Fruit fly (Drosophila melanogaster) whole organism, embryonic: Measurements from ENCODE around the gene CG12194.

Source experiments
- Atf-2 ChIP-seq: fragments of 200-800 bp; sonication (Bioruptor generic); optimal IDR thresholded peaks from 2 replicates; lab custom pipeline; 2016; ENCODE audit warnings: missing biosample characterization, missing genetic modification characterization
- B-H2 ChIP-seq: fragments of 200-800 bp; sonication (Bioruptor generic); optimal IDR thresholded peaks from 2 replicates; lab custom pipeline; 2018; ENCODE audit warnings: missing biosample characterization, mild to moderate bottlenecking, missing genetic modification characterization
- BEAF-32 ChIP-seq: fragments of 200-800 bp; sonication (Bioruptor generic); optimal IDR thresholded peaks from 3 replicates; lab custom pipeline; 2017; ENCODE audit warnings: missing biosample characterization, missing genetic modification characterization, mild to moderate bottlenecking, moderate library complexity, missing genetic modification reagents
- Bdp1 ChIP-seq: fragments of 200-800 bp; sonication (Bioruptor generic); optimal IDR thresholded peaks from 3 replicates; lab custom pipeline; 2016; ENCODE audit warnings: missing biosample characterization, missing genetic modification characterization
- CG10147 ChIP-seq: fragments of 200-800 bp; sonication (Bioruptor generic); optimal IDR thresholded peaks from 2 replicates; lab custom pipeline; 2019; ENCODE audit warnings: missing biosample characterization, mild to moderate bottlenecking, missing genetic modification characterization, moderate library complexity
- CG10267 ChIP-seq: fragments of 200-800 bp; sonication (Bioruptor generic); optimal IDR thresholded peaks from 2 replicates; lab custom pipeline; 2018; ENCODE audit warnings: missing biosample characterization, mild to moderate bottlenecking, missing genetic modification characterization, moderate library complexity
- CG12236 ChIP-seq: fragments of 200-800 bp; sonication (Bioruptor generic); optimal IDR thresholded peaks from 2 replicates; lab custom pipeline; 2016; ENCODE audit warnings: missing biosample characterization, missing genetic modification characterization
- CG12299 ChIP-seq: fragments of 200-800 bp; sonication (Bioruptor generic); optimal IDR thresholded peaks from 2 replicates; lab custom pipeline; 2018; ENCODE audit warnings: missing biosample characterization, mild to moderate bottlenecking, missing genetic modification characterization
- CG12942 ChIP-seq: fragments of 200-800 bp; sonication (Bioruptor generic); optimal IDR thresholded peaks from 3 replicates; lab custom pipeline; 2016; ENCODE audit warnings: missing biosample characterization, missing genetic modification characterization
- CG13424 ChIP-seq: fragments of 200-800 bp; sonication (Bioruptor generic); optimal IDR thresholded peaks from 2 replicates; lab custom pipeline; 2019; ENCODE audit warnings: missing biosample characterization, mild to moderate bottlenecking, missing genetic modification characterization, moderate library complexity
- CG13894 ChIP-seq: fragments of 200-800 bp; sonication (Bioruptor generic); optimal IDR thresholded peaks from 3 replicates; lab custom pipeline; 2018; ENCODE audit warnings: missing biosample characterization, mild to moderate bottlenecking, missing genetic modification characterization, moderate library complexity
- CG17361 ChIP-seq: fragments of 200-800 bp; sonication (Bioruptor generic); IDR thresholded peaks from 3 replicates; pipeline ENCODE4 v1.3.6; 2022; ENCODE audit warnings: missing biosample characterization, missing genetic modification characterization
- CG17829 ChIP-seq: fragments of 200-800 bp; optimal IDR thresholded peaks from 2 replicates; lab custom pipeline; 2019; ENCODE audit warnings: missing biosample characterization, mild to moderate bottlenecking, missing genetic modification characterization, moderate library complexity
- CG1792 ChIP-seq: fragments of 200-800 bp; sonication (Bioruptor generic); optimal IDR thresholded peaks from 2 replicates; lab custom pipeline; 2016; ENCODE audit warnings: missing biosample characterization, missing genetic modification characterization
- CG18476 ChIP-seq: fragments of 200-800 bp; sonication (Bioruptor generic); optimal IDR thresholded peaks from 2 replicates; lab custom pipeline; 2016; ENCODE audit warnings: missing biosample characterization, mild to moderate bottlenecking, missing genetic modification characterization
- CG2120 ChIP-seq: fragments of 200-800 bp; sonication (Bioruptor generic); optimal IDR thresholded peaks from 3 replicates; lab custom pipeline; 2016; ENCODE audit warnings: missing biosample characterization, missing genetic modification characterization
- CG2129 ChIP-seq: fragments of 200-800 bp; sonication (Bioruptor generic); IDR thresholded peaks from 2 replicates; pipeline ENCODE4 v1.3.6; 2022; ENCODE audit warnings: missing biosample characterization, missing genetic modification characterization; ENCODE audit not compliant: partially characterized antibody
- CG32767 ChIP-seq: fragments of 200-800 bp; sonication (Bioruptor generic); IDR thresholded peaks from 2 replicates; pipeline ENCODE4 v1.3.6; 2022; ENCODE audit warnings: missing biosample characterization, missing genetic modification characterization
- CG3995 ChIP-seq: fragments of 200-800 bp; sonication (Bioruptor generic); optimal IDR thresholded peaks from 3 replicates; lab custom pipeline; 2016; ENCODE audit warnings: missing biosample characterization, missing genetic modification characterization
- CG4360 ChIP-seq: fragments of 200-800 bp; sonication (Bioruptor generic); IDR thresholded peaks from 2 replicates; pipeline ENCODE4 v1.3.6; 2022; ENCODE audit warnings: missing biosample characterization, missing genetic modification characterization
- CG6791 ChIP-seq: fragments of 200-800 bp; sonication (Bioruptor generic); IDR thresholded peaks from 3 replicates; pipeline ENCODE4 v1.3.6; 2022; ENCODE audit warnings: missing biosample characterization, missing genetic modification characterization; ENCODE audit not compliant: partially characterized antibody
- CG7745 ChIP-seq: fragments of 200-800 bp; sonication (Bioruptor generic); optimal IDR thresholded peaks from 2 replicates; lab custom pipeline; 2018; ENCODE audit warnings: missing biosample characterization, mild to moderate bottlenecking, missing genetic modification characterization, moderate library complexity
- CG7786 ChIP-seq: fragments of 200-800 bp; sonication (Bioruptor generic); optimal IDR thresholded peaks from 2 replicates; lab custom pipeline; 2016; ENCODE audit warnings: missing biosample characterization, missing genetic modification characterization
- CG8089 ChIP-seq: fragments of 200-800 bp; sonication (Bioruptor generic); optimal IDR thresholded peaks from 3 replicates; lab custom pipeline; 2016; ENCODE audit warnings: missing biosample characterization, missing genetic modification characterization
- CTCF ChIP-seq: fragments of 200-800 bp; sonication (Bioruptor generic); optimal IDR thresholded peaks from 2 replicates; lab custom pipeline; 2017; ENCODE audit warnings: missing biosample characterization, mild to moderate bottlenecking, missing genetic modification characterization, moderate library complexity
- Dp ChIP-seq: fragments of 200-800 bp; sonication (Bioruptor generic); optimal IDR thresholded peaks from 2 replicates; lab custom pipeline; 2018; ENCODE audit warnings: missing biosample characterization, mild to moderate bottlenecking, missing genetic modification characterization, moderate library complexity
- Gsc ChIP-seq: fragments of 200-800 bp; sonication (Bioruptor generic); IDR thresholded peaks from 2 replicates; pipeline ENCODE4 v1.3.6; 2022; ENCODE audit warnings: missing biosample characterization, missing genetic modification characterization
- Gug ChIP-seq: fragments of 200-800 bp; sonication (Bioruptor generic); IDR thresholded peaks from 4 replicates; pipeline ENCODE4 v1.3.6; 2022; ENCODE audit warnings: missing biosample characterization, missing genetic modification characterization
- HLH3B ChIP-seq: fragments of 200-800 bp; sonication (Bioruptor generic); IDR thresholded peaks from 2 replicates; pipeline ENCODE4 v1.3.6; 2022; ENCODE audit warnings: missing biosample characterization, missing genetic modification characterization
- HLH4C ChIP-seq: fragments of 200-800 bp; sonication (Bioruptor generic); IDR thresholded peaks from 3 replicates; pipeline ENCODE4 v1.3.6; 2022; ENCODE audit warnings: missing biosample characterization, missing genetic modification characterization; ENCODE audit not compliant: partially characterized antibody
- Med ChIP-seq: fragments of 200-800 bp; sonication (Bioruptor generic); peaks from one replicate; lab custom pipeline; 2016; ENCODE audit warnings: missing biosample characterization, missing genetic modification characterization, mild to moderate bottlenecking, inconsistent platforms, moderate library complexity
- NC2β ChIP-seq: fragments of 200-800 bp; sonication (Bioruptor generic); optimal IDR thresholded peaks from 2 replicates; lab custom pipeline; 2016; ENCODE audit warnings: missing biosample characterization, missing genetic modification characterization
- Pdp1 ChIP-seq, 2 experiments: fragments of 200-800 bp; sonication (Bioruptor generic); optimal IDR thresholded peaks; 3 replicates each; lab custom pipeline; 2016; ENCODE audit warnings: missing biosample characterization in 2 of 2, missing genetic modification characterization in 2 of 2, mild to moderate bottlenecking in 1 of 2, moderate library complexity in 1 of 2
- amos ChIP-seq: fragments of 200-800 bp; sonication (Bioruptor generic); IDR thresholded peaks from 2 replicates; pipeline ENCODE4 v1.3.6; 2022; ENCODE audit warnings: missing biosample characterization, missing genetic modification characterization; ENCODE audit not compliant: partially characterized antibody
- bigmax ChIP-seq: fragments of 200-800 bp; sonication (Bioruptor generic); optimal IDR thresholded peaks from 2 replicates; lab custom pipeline; 2018; ENCODE audit warnings: missing biosample characterization, mild to moderate bottlenecking, missing genetic modification characterization
- br ChIP-seq: fragments of >200 bp; optimal IDR thresholded peaks from 2 replicates; lab custom pipeline; 2017
- dimm ChIP-seq: fragments of 200-800 bp; sonication (Bioruptor generic); IDR thresholded peaks from 2 replicates; pipeline ENCODE4 v1.3.6; 2022; ENCODE audit warnings: missing biosample characterization, missing genetic modification characterization
- exex ChIP-seq: fragments of 200-800 bp; sonication (Bioruptor generic); optimal IDR thresholded peaks from 4 replicates; lab custom pipeline; 2018; ENCODE audit warnings: missing biosample characterization, mild to moderate bottlenecking, missing genetic modification characterization, moderate library complexity
- fd3F ChIP-seq: fragments of 200-800 bp; sonication (Bioruptor generic); optimal IDR thresholded peaks from 2 replicates; lab custom pipeline; 2018; ENCODE audit warnings: missing biosample characterization, mild to moderate bottlenecking, missing genetic modification characterization, moderate library complexity
- gem ChIP-seq: fragments of 200-800 bp; sonication (Bioruptor generic); optimal IDR thresholded peaks from 2 replicates; lab custom pipeline; 2019; ENCODE audit warnings: missing biosample characterization, mild to moderate bottlenecking, missing genetic modification characterization, moderate library complexity
- kni ChIP-seq: fragments of 200-800 bp; sonication (Bioruptor generic); optimal IDR thresholded peaks from 3 replicates; lab custom pipeline; 2017; ENCODE audit warnings: mild to moderate bottlenecking, missing biosample characterization, missing genetic modification reagents, missing genetic modification characterization
- lbe ChIP-seq: fragments of 200-800 bp; sonication (Bioruptor generic); optimal IDR thresholded peaks from 2 replicates; lab custom pipeline; 2016; ENCODE audit warnings: missing biosample characterization, mild to moderate bottlenecking, missing genetic modification characterization
- mirr ChIP-seq: fragments of 200-800 bp; sonication (Bioruptor generic); optimal IDR thresholded peaks from 3 replicates; lab custom pipeline; 2018; ENCODE audit warnings: missing biosample characterization, mild to moderate bottlenecking, missing genetic modification characterization
- pita ChIP-seq: fragments of 200-800 bp; sonication (Bioruptor generic); optimal IDR thresholded peaks from 2 replicates; lab custom pipeline; 2017; ENCODE audit warnings: missing biosample characterization, mild to moderate bottlenecking, missing genetic modification characterization
- slp2 ChIP-seq: fragments of 200-800 bp; sonication (Bioruptor generic); optimal IDR thresholded peaks from 2 replicates; lab custom pipeline; 2016; ENCODE audit warnings: missing biosample characterization, missing genetic modification characterization
- ssp ChIP-seq: fragments of 200-800 bp; sonication (Bioruptor generic); IDR thresholded peaks from 2 replicates; pipeline ENCODE4 v1.3.6; 2022; ENCODE audit warnings: missing biosample characterization, missing genetic modification characterization
- stwl ChIP-seq: fragments of 200-800 bp; sonication (Bioruptor generic); optimal IDR thresholded peaks from 3 replicates; lab custom pipeline; 2018; ENCODE audit warnings: missing biosample characterization, mild to moderate bottlenecking, missing genetic modification characterization, moderate library complexity
- sug ChIP-seq: fragments of 200-800 bp; optimal IDR thresholded peaks from 2 replicates; lab custom pipeline; 2019; ENCODE audit warnings: missing biosample characterization, mild to moderate bottlenecking, missing genetic modification characterization, moderate library complexity

CG12194 gene

dm6 chr2L:4830490-4830889 lies 7.7 kb upstream of the CG12194 start, which contains the start of gene Fnta (continued):
- no peak for TF ChIP-seq bigmax (GFP tag; lab: Kevin White, UChicago)
- peak; percentile 54 for TF ChIP-seq BEAF-32 (GFP tag; lab: Kevin White, UChicago)
- peak; percentile 24; the same call in 1 of the 2 replicates for TF ChIP-seq CG2129
- TF ChIP-seq CG4360 (GFP tag; lab: Robert Waterston, UW) = peak; percentile 16; the same call in 1 of the 2 replicates
- no peak for TF ChIP-seq ssp (GFP tag; lab: Robert Waterston, UW)
- TF ChIP-seq CG12236 (GFP tag; lab: Kevin White, UChicago) = no peak
- no peak for TF ChIP-seq CG12299 (tag; lab: Kevin White, UChicago)
- TF ChIP-seq CG6791 (GFP tag; lab: Robert Waterston, UW) = peak; percentile 93
- no peak for TF ChIP-seq CG1792 (GFP tag; lab: Kevin White, UChicago)
- no peak for TF ChIP-seq CG7786 (GFP tag; lab: Kevin White, UChicago)
- peak; percentile 80; the same call in 1 of the 2 replicates for TF ChIP-seq amos (GFP tag; lab: Robert Waterston, UW)
- TF ChIP-seq stwl (tag; lab: Kevin White, UChicago) = peak; percentile 77
- TF ChIP-seq, all 482 proteins: peak for 53

dm6 chr2L:4835091-4835689 lies 3.0 kb upstream of the CG12194 start, which contains the start of gene Ir25a:
Gene Ir25a (minus strand): TSS chr2L:4835300.
- TF ChIP-seq CG17829 (tag; lab: Kevin White, UChicago) (no peak), Pdp1 (GFP tag; optimal IDR thresholded peaks at IDR 0.05; lab: Kevin White, UChicago) (peak in 1 of 2 experiments; percentile 71), Med (GFP tag; lab: Kevin White, UChicago) (peak; percentile 58), CG12942 (GFP tag; lab: Kevin White, UChicago) (no peak), exex (tag; lab: Kevin White, UChicago) (peak; percentile 80), fd3F (GFP tag; lab: Kevin White, UChicago) (no peak), sug (tag; lab: Kevin White, UChicago) (peak; percentile 20), HLH3B (GFP tag; lab: Robert Waterston, UW) (no peak)

dm6 chr2L:4836193-4836592 lies 2.0 kb upstream of the CG12194 start:
- TF ChIP-seq CG17361 (GFP tag; lab: Robert Waterston, UW) (no peak), CG32767 (GFP tag; lab: Robert Waterston, UW) (no peak), CG10147 (GFP tag; lab: Kevin White, UChicago) (no peak), Dp (no peak), CG13424 (tag; lab: Kevin White, UChicago) (no peak), kni (GFP tag; lab: Kevin White, UChicago) (no peak), Atf-2 (GFP tag; lab: Kevin White, UChicago) (no peak), Bdp1 (no peak), CG13894 (tag; lab: Kevin White, UChicago) (no peak), B-H2 (no peak), lbe (GFP tag; lab: Kevin White, UChicago) (no peak), NC2β (no peak), dimm (GFP tag; lab: Robert Waterston, UW) (no peak), Gsc (no peak), CG10267 (tag; lab: Kevin White, UChicago) (no peak), mirr (GFP tag; lab: Kevin White, UChicago) (no peak), CTCF (no peak), pita (GFP tag; lab: Kevin White, UChicago) (no peak), CG8089 (no peak), CG18476 (GFP tag; lab: Kevin White, UChicago) (no peak), CG3995 (GFP tag; lab: Kevin White, UChicago) (no peak), HLH4C (GFP tag; lab: Robert Waterston, UW) (no peak), br (lab: Kevin White, UChicago) (no peak), slp2 (GFP tag; lab: Kevin White, UChicago) (no peak), CG2120 (GFP tag; lab: Kevin White, UChicago) (no peak), Gug (GFP tag; lab: Robert Waterston, UW) (peak; percentile 6; the same call in 1 of the 4 replicates), CG7745 (no peak), gem (no peak)
